Worm (Caenorhabditis elegans): ENCODE results near the gene sdf-9.

DNA sequence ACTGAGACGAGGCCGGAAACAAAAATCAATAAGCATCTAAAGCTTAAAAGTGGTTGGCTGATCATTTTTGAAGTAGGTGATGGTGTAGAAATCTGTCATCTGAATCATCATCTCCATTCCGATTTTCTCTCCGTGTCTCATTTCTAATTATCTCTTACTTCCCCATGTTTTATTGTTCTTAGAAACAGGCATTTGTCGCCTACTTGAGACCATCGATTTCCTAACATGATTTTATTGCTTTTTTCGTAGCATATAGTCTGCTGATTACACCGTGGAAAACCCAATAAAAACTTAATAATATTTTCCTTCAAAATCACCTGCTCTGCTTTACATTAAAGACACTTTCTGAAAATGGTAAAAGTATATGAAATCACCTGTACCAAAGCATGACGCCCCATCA is 22.7 kb upstream of the sdf-9 start, which contains the start of gene F38A6.4:
- TF ChIP-seq unc-120 (tag; optimal IDR thresholded peaks at IDR 0.05; ENCODE audit: poor library complexity, severe bottlenecking) (no peak), unc-62 (GFP tag; optimal IDR thresholded peaks at IDR 0.05) (no peak), lin-13 (tag; optimal IDR thresholded peaks at IDR 0.05) (no peak), ces-1 (GFP tag; optimal IDR thresholded peaks at IDR 0.05) (no peak), snpc-4 (tag; optimal IDR thresholded peaks at IDR 0.05) (no peak), elt-3 (tag; optimal IDR thresholded peaks at IDR 0.05) (no peak), elt-1 (tag; optimal IDR thresholded peaks at IDR 0.05; ENCODE audit: borderline replicate concordance, insufficient read depth) (no peak), ztf-11 (tag; optimal IDR thresholded peaks at IDR 0.05) (no peak), mls-2 (tag; optimal IDR thresholded peaks at IDR 0.05) (no peak), ceh-83 (GFP tag; optimal IDR thresholded peaks at IDR 0.05) (no peak), unc-39 (tag; optimal IDR thresholded peaks at IDR 0.05) (no peak), nhr-237 (tag; optimal IDR thresholded peaks at IDR 0.05) (no peak), blmp-1 (tag; optimal IDR thresholded peaks at IDR 0.05) (no peak), pha-4 (tag; optimal IDR thresholded peaks at IDR 0.05) (no peak)

Data from whole organism, mixed stage, embryonic.